Worm (Caenorhabditis elegans) whole organism, young adult: Measurements from ENCODE around the gene str-10.

ENCODE experiments used
- B0261.1 ChIP-seq: sonication (generic microtip); optimal IDR thresholded peaks from 2 replicates; lab custom pipeline; 2016; ENCODE audit warnings: mild to moderate bottlenecking, missing genetic modification characterization, moderate library complexity, missing compliant biosample characterization
- C17E4.6 ChIP-seq: fragments of 200-800 bp; sonication (Bioruptor generic); IDR thresholded peaks from 2 replicates; pipeline ENCODE4 v1.3.6; 2022; ENCODE audit warnings: missing genetic modification reagents, missing genetic modification characterization, missing compliant biosample characterization
- F10E7.11 ChIP-seq: sonication (generic microtip); optimal IDR thresholded peaks from 2 replicates; lab custom pipeline; 2017; ENCODE audit warnings: mild to moderate bottlenecking, missing genetic modification characterization, moderate library complexity, missing compliant biosample characterization
- F22D6.2 ChIP-seq: sonication (generic microtip); optimal IDR thresholded peaks from 2 replicates; lab custom pipeline; 2016; ENCODE audit warnings: mild to moderate bottlenecking, missing genetic modification characterization, missing compliant biosample characterization
- F37B4.10 ChIP-seq: fragments of 200-800 bp; sonication (Bioruptor generic); IDR thresholded peaks from 2 replicates; pipeline ENCODE4 v1.3.6; 2022; ENCODE audit warnings: missing genetic modification characterization, missing compliant biosample characterization
- F57A8.1 ChIP-seq: fragments of 200-800 bp; sonication (Bioruptor generic); optimal IDR thresholded peaks from 2 replicates; lab custom pipeline; 2018; ENCODE audit warnings: mild to moderate bottlenecking, missing genetic modification characterization, moderate library complexity, missing compliant biosample characterization
- Y53F4B.3 ChIP-seq: fragments of 200-800 bp; sonication (Bioruptor generic); IDR thresholded peaks from 2 replicates; pipeline ENCODE4 v1.3.6; 2022; ENCODE audit warnings: missing genetic modification reagents, missing genetic modification characterization, missing compliant biosample characterization
- Y95B8A.8 ChIP-seq: fragments of 200-800 bp; sonication (Bioruptor generic); IDR thresholded peaks from 2 replicates; pipeline ENCODE4 v1.3.6; 2022; ENCODE audit warnings: missing genetic modification reagents, missing genetic modification characterization, missing compliant biosample characterization
- aptf-3 ChIP-seq: fragments of 200-800 bp; sonication (Bioruptor generic); IDR thresholded peaks from 2 replicates; pipeline ENCODE4 v1.3.6; 2022; ENCODE audit warnings: missing genetic modification characterization, missing compliant biosample characterization
- atf-7 ChIP-seq: sonication (generic microtip); optimal IDR thresholded peaks from 2 replicates; lab custom pipeline; 2017; ENCODE audit warnings: mild to moderate bottlenecking, missing genetic modification characterization, missing compliant biosample characterization
- athp-1 ChIP-seq: sonication (generic microtip); optimal IDR thresholded peaks from 2 replicates; lab custom pipeline; 2017; ENCODE audit warnings: mild to moderate bottlenecking, missing genetic modification characterization, missing compliant biosample characterization
- attf-5 ChIP-seq: fragments of 200-800 bp; sonication (Bioruptor generic); optimal IDR thresholded peaks from 2 replicates; lab custom pipeline; 2018; ENCODE audit warnings: mild to moderate bottlenecking, missing genetic modification characterization, missing compliant biosample characterization
- cebp-2 ChIP-seq: fragments of 200-800 bp; sonication (Bioruptor generic); IDR thresholded peaks from 2 replicates; pipeline ENCODE4 v1.3.6; 2022; ENCODE audit warnings: missing genetic modification characterization, missing compliant biosample characterization
- ceh-40 ChIP-seq: fragments of 200-800 bp; sonication (Bioruptor generic); IDR thresholded peaks from 2 replicates; pipeline ENCODE4 v1.3.6; 2022; ENCODE audit warnings: missing genetic modification characterization, missing compliant biosample characterization
- ceh-79 ChIP-seq: sonication (generic microtip); optimal IDR thresholded peaks from 2 replicates; lab custom pipeline; 2017; ENCODE audit warnings: mild to moderate bottlenecking, missing genetic modification characterization, missing compliant biosample characterization
- die-1 ChIP-seq: sonication (generic microtip); optimal IDR thresholded peaks from 2 replicates; lab custom pipeline; 2016; ENCODE audit warnings: missing genotype, mild to moderate bottlenecking, missing genetic modification characterization, missing compliant biosample characterization
- dox-1 ChIP-seq: fragments of 200-800 bp; sonication (Bioruptor generic); IDR thresholded peaks from 2 replicates; pipeline ENCODE4 v1.3.6; 2022; ENCODE audit warnings: missing genetic modification reagents, missing genetic modification characterization, missing compliant biosample characterization
- efl-1 ChIP-seq: fragments of 150-350 bp; optimal IDR thresholded peaks from 2 replicates; lab custom pipeline; 2014; ENCODE audit warnings: missing biosample characterization, missing genetic modification reagents, missing genetic modification characterization
- gei-17 ChIP-seq: fragments of 200-800 bp; sonication (Bioruptor generic); optimal IDR thresholded peaks from 2 replicates; lab custom pipeline; 2018; ENCODE audit warnings: mild to moderate bottlenecking, missing genetic modification characterization, missing compliant biosample characterization
- him-1 ChIP-seq: sonication (generic microtip); optimal IDR thresholded peaks from 2 replicates; lab custom pipeline; 2016; ENCODE audit warnings: missing genotype, missing genetic modification reagents, missing genetic modification characterization, missing compliant biosample characterization
- hlh-26 ChIP-seq: fragments of 200-800 bp; sonication (Bioruptor generic); conservative IDR thresholded peaks from 2 replicates; pipeline ENCODE4 v1.3.6; 2022; ENCODE audit warnings: missing genetic modification reagents, missing genetic modification characterization, missing compliant biosample characterization
- hrde-1 ChIP-seq: sonication (generic microtip); optimal IDR thresholded peaks from 2 replicates; lab custom pipeline; 2016; ENCODE audit warnings: missing genetic modification characterization, mild to moderate bottlenecking, missing compliant biosample characterization, moderate library complexity, missing genotype, missing genetic modification reagents, borderline replicate concordance
- hsf-1 ChIP-seq: fragments of 200-800 bp; sonication (Bioruptor generic); IDR thresholded peaks from 2 replicates; pipeline ENCODE4 v1.3.6; 2022; ENCODE audit warnings: missing genetic modification reagents, missing genetic modification characterization, missing compliant biosample characterization
- let-607 ChIP-seq, 2 experiments: fragments of 200-800 bp in 1 of 2; sonication (Bioruptor generic) in 1 of 2; sonication (generic microtip) in 1 of 2; optimal IDR thresholded peaks; 2 replicates each; lab custom pipeline; 2016 to 2018; ENCODE audit warnings: mild to moderate bottlenecking in 2 of 2, missing compliant biosample characterization in 2 of 2, missing genetic modification characterization in 2 of 2, moderate library complexity in 2 of 2, missing genotype in 1 of 2
- lin-26 ChIP-seq: fragments of 200-800 bp; sonication (Bioruptor generic); IDR thresholded peaks from 2 replicates; pipeline ENCODE4 v1.3.6; 2022; ENCODE audit warnings: missing genetic modification reagents, missing genetic modification characterization, missing compliant biosample characterization
- lin-35 ChIP-seq, 3 experiments: fragments of 150-350 bp in 2 of 3; sonication (generic microtip) in 1 of 3; optimal IDR thresholded peaks; 2 replicates each; lab custom pipeline; 2014 to 2018; ENCODE audit warnings: missing biosample characterization in 3 of 3, missing genetic modification characterization in 3 of 3, missing genetic modification reagents in 3 of 3
- lin-40 ChIP-seq: sonication (generic microtip); optimal IDR thresholded peaks from 2 replicates; lab custom pipeline; 2016; ENCODE audit warnings: missing genetic modification characterization, mild to moderate bottlenecking, missing compliant biosample characterization, missing genotype, missing genetic modification reagents
- lsl-1 ChIP-seq: fragments of 200-800 bp; sonication (Bioruptor generic); optimal IDR thresholded peaks from 2 replicates; lab custom pipeline; 2018; ENCODE audit warnings: mild to moderate bottlenecking, missing genetic modification characterization, moderate library complexity, missing compliant biosample characterization
- lsy-27 ChIP-seq: sonication (generic microtip); optimal IDR thresholded peaks from 2 replicates; lab custom pipeline; 2017; ENCODE audit warnings: missing genetic modification characterization, mild to moderate bottlenecking, missing compliant biosample characterization, antibody characterized with exemption, missing genotype, borderline replicate concordance; ENCODE audit not compliant: insufficient read depth
- madf-10 ChIP-seq: sonication (generic microtip); optimal IDR thresholded peaks from 2 replicates; lab custom pipeline; 2016; ENCODE audit warnings: mild to moderate bottlenecking, missing genetic modification characterization, missing compliant biosample characterization
- nhr-27 ChIP-seq: fragments of 200-800 bp; sonication (Bioruptor generic); optimal IDR thresholded peaks from 2 replicates; lab custom pipeline; 2018; ENCODE audit warnings: mild to moderate bottlenecking, missing genetic modification characterization, moderate library complexity, missing compliant biosample characterization
- nhr-80 ChIP-seq: sonication (generic microtip); optimal IDR thresholded peaks from 2 replicates; lab custom pipeline; 2016; ENCODE audit warnings: missing genetic modification characterization, missing compliant biosample characterization
- nhr-90 ChIP-seq: sonication (generic microtip); optimal IDR thresholded peaks from 2 replicates; lab custom pipeline; 2016; ENCODE audit warnings: missing genotype, mild to moderate bottlenecking, missing genetic modification characterization, missing compliant biosample characterization
- pbrm-1 ChIP-seq: fragments of 200-800 bp; sonication (Bioruptor generic); IDR thresholded peaks from 2 replicates; pipeline ENCODE4 v1.3.6; 2022; ENCODE audit warnings: missing genetic modification reagents, missing genetic modification characterization, missing compliant biosample characterization
- rec-8 ChIP-seq, 2 experiments: sonication (generic microtip); optimal IDR thresholded peaks; 2 replicates each; lab custom pipeline; 2016; ENCODE audit warnings: mild to moderate bottlenecking in 2 of 2, missing genetic modification characterization in 2 of 2, missing genetic modification reagents in 2 of 2, missing genotype in 2 of 2, missing biosample characterization in 1 of 2, missing compliant biosample characterization in 1 of 2, moderate library complexity in 1 of 2
- rpc-1 ChIP-seq, 2 experiments: fragments of 150-350 bp in 1 of 2; sonication (generic microtip) in 1 of 2; optimal IDR thresholded peaks; 2 replicates each; lab custom pipeline; 2014 to 2018; ENCODE audit warnings: missing biosample characterization in 1 of 2, missing genetic modification characterization in 1 of 2, missing genetic modification reagents in 1 of 2, missing genotype in 1 of 2
- sea-2 ChIP-seq: fragments of 200-800 bp; sonication (Bioruptor generic); IDR thresholded peaks from 2 replicates; pipeline ENCODE4 v1.3.6; 2022; ENCODE audit warnings: missing genetic modification characterization, missing compliant biosample characterization
- snpc-1.3 ChIP-seq: sonication (generic microtip); optimal IDR thresholded peaks from 2 replicates; lab custom pipeline; 2017; ENCODE audit warnings: missing genetic modification characterization, mild to moderate bottlenecking, missing compliant biosample characterization, antibody characterized with exemption, moderate library complexity, missing genotype, missing genetic modification reagents; ENCODE audit not compliant: insufficient read depth
- snpc-3.4 ChIP-seq: sonication (generic microtip); optimal IDR thresholded peaks from 2 replicates; lab custom pipeline; 2017; ENCODE audit warnings: missing genetic modification characterization, mild to moderate bottlenecking, missing compliant biosample characterization, antibody characterized with exemption, moderate library complexity, missing genotype, missing genetic modification reagents
- somi-1 ChIP-seq: fragments of 200-800 bp; sonication (Bioruptor generic); optimal IDR thresholded peaks from 2 replicates; lab custom pipeline; 2018; ENCODE audit warnings: mild to moderate bottlenecking, missing genetic modification characterization, missing compliant biosample characterization
- sptf-2 ChIP-seq: fragments of 200-800 bp; sonication (Bioruptor generic); optimal IDR thresholded peaks from 2 replicates; lab custom pipeline; 2018; ENCODE audit warnings: mild to moderate bottlenecking, missing genetic modification characterization, missing compliant biosample characterization
- tbx-9 ChIP-seq: sonication (generic microtip); optimal IDR thresholded peaks from 2 replicates; lab custom pipeline; 2016; ENCODE audit warnings: borderline replicate concordance, missing genetic modification characterization, inconsistent platforms, missing compliant biosample characterization
- zim-3 ChIP-seq: sonication (generic microtip); optimal IDR thresholded peaks from 2 replicates; lab custom pipeline; 2017; ENCODE audit warnings: mild to moderate bottlenecking, missing genetic modification characterization, moderate library complexity, missing compliant biosample characterization
- ztf-18 ChIP-seq: sonication (generic microtip); optimal IDR thresholded peaks from 2 replicates; lab custom pipeline; 2016; ENCODE audit warnings: missing genotype, mild to moderate bottlenecking, missing genetic modification characterization, missing compliant biosample characterization
- ztf-25 ChIP-seq: fragments of 200-800 bp; sonication (Bioruptor generic); IDR thresholded peaks from 2 replicates; pipeline ENCODE4 v1.3.6; 2022; ENCODE audit warnings: missing genetic modification reagents, missing genetic modification characterization, missing compliant biosample characterization
- ztf-28 ChIP-seq: fragments of 200-800 bp; sonication (Bioruptor generic); IDR thresholded peaks from 2 replicates; pipeline ENCODE4 v1.3.6; 2022; ENCODE audit warnings: missing genetic modification reagents, missing genetic modification characterization, missing compliant biosample characterization
- ztf-6 ChIP-seq: fragments of 200-800 bp; sonication (Bioruptor generic); IDR thresholded peaks from 2 replicates; pipeline ENCODE4 v1.3.6; 2022; ENCODE audit warnings: missing genetic modification reagents, missing genetic modification characterization, missing compliant biosample characterization

Gene str-10

DNA sequence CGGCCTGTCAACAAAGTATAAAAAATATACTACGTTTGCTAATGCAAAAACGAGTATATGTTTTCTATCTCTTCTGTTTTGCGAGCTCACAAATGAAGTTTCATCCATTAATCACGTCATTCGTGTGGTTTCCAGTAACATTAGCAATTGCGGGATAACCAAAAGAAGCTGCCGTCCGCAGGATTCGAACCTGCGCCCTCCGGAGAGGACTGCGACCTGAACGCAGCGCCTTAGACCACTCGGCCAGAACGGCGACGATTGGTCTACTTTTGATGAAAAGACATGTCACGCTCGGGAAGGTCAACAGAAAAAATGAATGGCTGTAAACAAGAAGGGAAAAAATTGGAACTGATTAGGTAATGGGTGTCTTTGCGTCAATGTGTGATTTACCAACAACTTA is 43.6 kb upstream of the str-10 start:
- TF ChIP-seq nhr-90 (tag; lab: Kevin White, UChicago) (peak; percentile 83), dox-1 (GFP tag; lab: Robert Waterston, UW) (peak; percentile 87; the same call in 1 of the 2 replicates), lin-35 (GFP tag; optimal IDR thresholded peaks at IDR 0.05; lab: Kevin White, UChicago) (peak in 1 of 3 experiments; percentile 17), hrde-1 (tag; lab: Kevin White, UChicago) (no peak), lsl-1 (GFP tag; lab: Kevin White, UChicago) (no peak), B0261.1 (tag; lab: Kevin White, UChicago) (peak; percentile 83), ceh-79 (tag; lab: Kevin White, UChicago) (no peak), zim-3 (tag; lab: Kevin White, UChicago) (no peak), gei-17 (GFP tag; lab: Kevin White, UChicago) (no peak), nhr-80 (peak; percentile 60), Y53F4B.3 (GFP tag; lab: Robert Waterston, UW) (0 out of 2 replicates have a peak, but pooled peaks have one; percentile 12), F37B4.10 (GFP tag; lab: Robert Waterston, UW) (no peak), sea-2 (GFP tag; lab: Robert Waterston, UW) (no peak), let-607 (tag; optimal IDR thresholded peaks at IDR 0.05; lab: Kevin White, UChicago) (peak; percentile 20 to 55), him-1 (tag; lab: Kevin White, UChicago) (peak; percentile 90), ztf-25 (GFP tag; lab: Robert Waterston, UW) (0 out of 2 replicates have a peak, but pooled peaks have one; percentile 48), rec-8 (tag; optimal IDR thresholded peaks at IDR 0.05; lab: Kevin White, UChicago) (peak; percentile 40 to 52), efl-1 (GFP tag; lab: Kevin White, UChicago) (no peak), ztf-6 (GFP tag; lab: Robert Waterston, UW) (no peak), ztf-18 (peak; percentile 62), hlh-26 (GFP tag; lab: Robert Waterston, UW) (no peak), sptf-2 (GFP tag; lab: Kevin White, UChicago) (peak; percentile 53), ceh-40 (GFP tag; lab: Robert Waterston, UW) (peak; percentile 71; the same call in 1 of the 2 replicates), tbx-9 (tag; lab: Kevin White, UChicago) (no peak), lin-26 (GFP tag; lab: Robert Waterston, UW) (peak; percentile 93), athp-1 (peak; percentile 2), hsf-1 (no peak), pbrm-1 (GFP tag; lab: Robert Waterston, UW) (peak; percentile 73), lin-40 (tag; lab: Kevin White, UChicago) (peak; percentile 56), F57A8.1 (no peak), Y95B8A.8 (peak; percentile 39; the same call in 1 of the 2 replicates), F22D6.2 (tag; lab: Kevin White, UChicago) (peak; percentile 30), somi-1 (GFP tag; lab: Kevin White, UChicago) (no peak), nhr-27 (tag; lab: Kevin White, UChicago) (no peak), madf-10 (tag; lab: Kevin White, UChicago) (peak; percentile 56), atf-7 (peak; percentile 12), die-1 (tag; lab: Kevin White, UChicago) (peak; percentile 83), lsy-27 (peak; percentile 69), rpc-1 (optimal IDR thresholded peaks at IDR 0.05; lab: Kevin White, UChicago) (peak; percentile 85), rpc-1 (tag; optimal IDR thresholded peaks at IDR 0.05; lab: Kevin White, UChicago) (peak; percentile 86), cebp-2 (GFP tag; lab: Robert Waterston, UW) (peak; percentile 87; the same call in 1 of the 2 replicates), snpc-3.4 (tag; lab: Kevin White, UChicago) (peak; percentile 55), F10E7.11 (tag; lab: Kevin White, UChicago) (peak; percentile 54), snpc-1.3 (peak; percentile 61), attf-5 (GFP tag; lab: Kevin White, UChicago) (no peak), ztf-28 (0 out of 2 replicates have a peak, but pooled peaks have one; percentile 29), aptf-3 (GFP tag; lab: Robert Waterston, UW) (0 out of 2 replicates have a peak, but pooled peaks have one; percentile 59), C17E4.6 (no peak)
